In genomic region chrV:3613042-3613441, ce11 we compare ENCODE assay signal across 2 worm cellular contexts.
TF ChIP-seq lines count a peak whose summit lies in the region.

No protein-coding gene starts in this region.

TF ChIP-seq in whole organism, L4 larva, 104 proteins besides CTCF, POLR2A, EP300 and RAD21:
- no peak for TF ChIP-seq daf-16 (GFP tag; optimal IDR thresholded peaks at IDR 0.05; lab: Kevin White, UChicago)
- no peak for TF ChIP-seq daf-16 (tag; optimal IDR thresholded peaks at IDR 0.05; lab: Kevin White, UChicago)
- peak in 1 of 2 experiments; percentile 13 for TF ChIP-seq unc-62 (GFP tag; optimal IDR thresholded peaks at IDR 0.05 in 1 of 2; lab: Kevin White, UChicago)
- TF ChIP-seq unc-62 (tag; optimal IDR thresholded peaks at IDR 0.05; lab: Kevin White, UChicago), result no peak
- TF ChIP-seq set-16 (GFP tag; IDR thresholded peaks at IDR 0.05; lab: Robert Waterston, UW), result peak; percentile 61
- TF ChIP-seq Y75B8A.6 (GFP tag; IDR thresholded peaks at IDR 0.05; lab: Robert Waterston, UW), result no peak
TF ChIP-seq in whole organism, L4 larva: peak in this region for 2.

TF ChIP-seq in whole organism, young adult, 124 proteins besides CTCF, POLR2A, EP300 and RAD21:
- no peak for TF ChIP-seq snpc-1.1 (tag; optimal IDR thresholded peaks at IDR 0.05; lab: Kevin White, UChicago; ENCODE audit: insufficient read depth)
- TF ChIP-seq hmg-20 (GFP tag; IDR thresholded peaks at IDR 0.05; lab: Robert Waterston, UW), result no peak
- peak; percentile 58; the same call in 1 of the 2 replicates for TF ChIP-seq zfh-2 (GFP tag; conservative IDR thresholded peaks at IDR 0.05; lab: Robert Waterston, UW)
